Worm (Caenorhabditis elegans): ENCODE data around the gene Y51A2B.5.

- TF ChIP-seq jun-1 (tag; optimal IDR thresholded peaks at IDR 0.05) (no peak), nhr-12 (tag; optimal IDR thresholded peaks at IDR 0.05) (no peak), nhr-25 (tag; optimal IDR thresholded peaks at IDR 0.05) (no peak), nhr-237 (tag; optimal IDR thresholded peaks at IDR 0.05) (no peak), ztf-11 (tag; optimal IDR thresholded peaks at IDR 0.05) (no peak), elt-1 (tag; optimal IDR thresholded peaks at IDR 0.05) (no peak), ztf-4 (tag; optimal IDR thresholded peaks at IDR 0.05) (no peak), egl-5 (tag; optimal IDR thresholded peaks at IDR 0.05) (no peak)
Observed at ce11 chrV:18438081-18438480, 49.0 kb downstream of the Y51A2B.5 start, which contains the start of gene ZK262.8.
